Worm (Caenorhabditis elegans) whole organism, L1 larva: Measurements from ENCODE around the gene F41E7.7.
A peak's percentile ranks its signal among the peaks of the same experiment; 100 is the strongest.

Experiments
- aly-2 ChIP-seq: fragments of 150-350 bp; optimal IDR thresholded peaks from 2 replicates; lab custom pipeline; 2014; ENCODE audit warnings: missing biosample characterization, missing genetic modification characterization
- blmp-1 ChIP-seq: fragments of 150-350 bp; optimal IDR thresholded peaks from 2 replicates; lab custom pipeline; 2014; ENCODE audit warnings: missing biosample characterization, missing genetic modification characterization
- ceh-63 ChIP-seq: fragments of 200-800 bp; sonication (Bioruptor generic); optimal IDR thresholded peaks from 2 replicates; lab custom pipeline; 2018; ENCODE audit warnings: mild to moderate bottlenecking, missing genetic modification characterization, missing compliant biosample characterization
- ceh-8 ChIP-seq: fragments of 200-800 bp; sonication (Bioruptor generic); optimal IDR thresholded peaks from 2 replicates; lab custom pipeline; 2018; ENCODE audit warnings: mild to moderate bottlenecking, missing genetic modification characterization, moderate library complexity, missing compliant biosample characterization
- ceh-82 ChIP-seq, 3 experiments: fragments of 150-350 bp in 1 of 3; sonication (generic microtip) in 2 of 3; optimal IDR thresholded peaks; 2 replicates each; lab custom pipeline; 2014 to 2017; ENCODE audit warnings: missing biosample characterization in 3 of 3, missing genetic modification characterization in 3 of 3
- ceh-88 ChIP-seq: fragments of 200-800 bp; sonication (Bioruptor generic); IDR thresholded peaks from 2 replicates; pipeline ENCODE4 v1.3.6; 2022; ENCODE audit warnings: missing genetic modification characterization, missing compliant biosample characterization
- ceh-90 ChIP-seq: sonication (generic microtip); optimal IDR thresholded peaks from 2 replicates; lab custom pipeline; 2016; ENCODE audit warnings: missing genetic modification characterization, missing compliant biosample characterization
- dpl-1 ChIP-seq, 3 experiments: fragments of 150-350 bp in 2 of 3; sonication (generic microtip) in 1 of 3; optimal IDR thresholded peaks; 2 replicates each; lab custom pipeline; 2014 to 2017; ENCODE audit warnings: missing biosample characterization in 3 of 3, missing genetic modification characterization in 3 of 3, missing genetic modification reagents in 3 of 3
- dsc-1 ChIP-seq: sonication (generic microtip); optimal IDR thresholded peaks from 2 replicates; lab custom pipeline; 2016; ENCODE audit warnings: mild to moderate bottlenecking, missing genetic modification characterization, missing compliant biosample characterization
- efl-1 ChIP-seq, 4 experiments: fragments of 150-350 bp; optimal IDR thresholded peaks in 3 of 4; peaks in 1 of 4; 1 replicate in 1 of 4; 2 replicates in 3 of 4; lab custom pipeline; 2014; ENCODE audit warnings: missing biosample characterization in 2 of 4, missing genetic modification characterization in 2 of 4, missing genetic modification reagents in 2 of 4
- efl-3 ChIP-seq: fragments of 200-800 bp; sonication (Bioruptor generic); optimal IDR thresholded peaks from 2 replicates; lab custom pipeline; 2018; ENCODE audit warnings: mild to moderate bottlenecking, missing genetic modification characterization, missing compliant biosample characterization
- egl-13 ChIP-seq: sonication (generic microtip); optimal IDR thresholded peaks from 2 replicates; lab custom pipeline; 2016; ENCODE audit warnings: missing genotype, missing genetic modification reagents, missing genetic modification characterization, missing compliant biosample characterization
- egl-27 ChIP-seq, 2 experiments: fragments of 150-350 bp in 1 of 2; sonication (generic microtip); optimal IDR thresholded peaks; 3 replicates each; lab custom pipeline; 2017 to 2018; ENCODE audit warnings: missing biosample characterization in 2 of 2, missing genetic modification characterization in 2 of 2, missing genetic modification reagents in 2 of 2
- fkh-4 ChIP-seq: sonication (generic microtip); optimal IDR thresholded peaks from 2 replicates; lab custom pipeline; 2016; ENCODE audit warnings: missing compliant biosample characterization, missing genetic modification characterization, borderline replicate concordance
- jun-1 ChIP-seq: fragments of 150-350 bp; optimal IDR thresholded peaks from 2 replicates; lab custom pipeline; 2014; ENCODE audit warnings: missing biosample characterization, missing genetic modification reagents, missing genetic modification characterization
- lin-39 ChIP-seq: fragments of 150-350 bp; optimal IDR thresholded peaks from 2 replicates; lab custom pipeline; 2014; ENCODE audit warnings: missing biosample characterization, missing genetic modification reagents, missing genetic modification characterization
- lsy-2 ChIP-seq, 2 experiments: fragments of 150-350 bp; optimal IDR thresholded peaks; 2 replicates each; lab custom pipeline; 2014; ENCODE audit warnings: missing biosample characterization in 2 of 2, missing genetic modification characterization in 2 of 2
- mdl-1 ChIP-seq, 2 experiments: fragments of 150-350 bp; optimal IDR thresholded peaks; 2 replicates each; lab custom pipeline; 2014 to 2017; ENCODE audit warnings: missing biosample characterization in 2 of 2, missing genetic modification characterization in 2 of 2, inconsistent platforms in 1 of 2
- nhr-19 ChIP-seq: fragments of 200-800 bp; sonication (Bioruptor generic); conservative IDR thresholded peaks from 2 replicates; pipeline ENCODE4 v1.3.6; 2022; ENCODE audit warnings: missing genetic modification characterization, missing compliant biosample characterization
- nhr-237 ChIP-seq: fragments of 150-350 bp; optimal IDR thresholded peaks from 2 replicates; lab custom pipeline; 2014; ENCODE audit warnings: missing biosample characterization, missing genetic modification characterization
- nhr-28 ChIP-seq: fragments of 150-350 bp; optimal IDR thresholded peaks from 2 replicates; lab custom pipeline; 2014; ENCODE audit warnings: missing biosample characterization, missing genetic modification characterization
- nhr-76 ChIP-seq: sonication (generic microtip); optimal IDR thresholded peaks from 2 replicates; lab custom pipeline; 2017; ENCODE audit warnings: missing biosample characterization, missing genetic modification characterization
- nhr-84 ChIP-seq: sonication (generic microtip); optimal IDR thresholded peaks from 2 replicates; lab custom pipeline; 2017; ENCODE audit warnings: missing biosample characterization, missing genetic modification characterization
- nhr-85 ChIP-seq: sonication (generic microtip); peaks from one replicate; lab custom pipeline; 2016; ENCODE audit warnings: missing genetic modification characterization, inconsistent platforms, missing compliant biosample characterization
- nhr-90 ChIP-seq: sonication (generic microtip); optimal IDR thresholded peaks from 2 replicates; lab custom pipeline; 2016; ENCODE audit warnings: mild to moderate bottlenecking, missing genetic modification characterization, missing compliant biosample characterization; ENCODE audit not compliant: poor library complexity
- pax-3 ChIP-seq: fragments of 200-800 bp; sonication (Bioruptor generic); optimal IDR thresholded peaks from 2 replicates; lab custom pipeline; 2018; ENCODE audit warnings: mild to moderate bottlenecking, missing genetic modification characterization, moderate library complexity, missing compliant biosample characterization
- rnt-1 ChIP-seq: sonication (generic microtip); optimal IDR thresholded peaks from 2 replicates; lab custom pipeline; 2016; ENCODE audit warnings: mild to moderate bottlenecking, missing genetic modification characterization, moderate library complexity, missing compliant biosample characterization
- skn-1 ChIP-seq: fragments of 150-350 bp; optimal IDR thresholded peaks from 2 replicates; lab custom pipeline; 2014; ENCODE audit warnings: missing biosample characterization, missing genetic modification characterization
- sup-37 ChIP-seq: fragments of 200-800 bp; sonication (Bioruptor generic); optimal IDR thresholded peaks from 2 replicates; lab custom pipeline; 2018; ENCODE audit warnings: mild to moderate bottlenecking, missing genetic modification characterization, missing compliant biosample characterization
- tlp-1 ChIP-seq: fragments of 150-350 bp; optimal IDR thresholded peaks from 2 replicates; lab custom pipeline; 2014; ENCODE audit warnings: missing biosample characterization, missing genetic modification characterization
- unc-130 ChIP-seq: fragments of 150-350 bp; optimal IDR thresholded peaks from 2 replicates; lab custom pipeline; 2017; ENCODE audit warnings: missing biosample characterization, missing genetic modification characterization, inconsistent platforms
- unc-62 ChIP-seq: fragments of 150-350 bp; optimal IDR thresholded peaks from 2 replicates; lab custom pipeline; 2014; ENCODE audit warnings: missing biosample characterization, missing genetic modification reagents, missing genetic modification characterization
- xbp-1 ChIP-seq: sonication (generic microtip); optimal IDR thresholded peaks from 2 replicates; lab custom pipeline; 2016; ENCODE audit warnings: missing genetic modification characterization, missing compliant biosample characterization
- zag-1 ChIP-seq: fragments of 150-350 bp; optimal IDR thresholded peaks from 2 replicates; lab custom pipeline; 2014; ENCODE audit warnings: missing biosample characterization, missing genetic modification characterization
- ztf-11 ChIP-seq, 2 experiments: sonication (generic microtip); optimal IDR thresholded peaks; 2 replicates each; lab custom pipeline; 2016 to 2017; ENCODE audit warnings: missing genetic modification characterization in 2 of 2, missing biosample characterization in 1 of 2, missing compliant biosample characterization in 1 of 2

F41E7.7 gene

ce11 chrX:10353857-10354256, 46.3 kb downstream of the F41E7.7 start:
- TF ChIP-seq skn-1 (no peak), nhr-28 (tag; lab: Kevin White, UChicago) (no peak), lin-39 (no peak), ceh-88 (GFP tag; lab: Robert Waterston, UW) (no peak), rnt-1 (tag; lab: Kevin White, UChicago) (no peak), ceh-8 (no peak), fkh-4 (no peak), dpl-1 (GFP tag; optimal IDR thresholded peaks at IDR 0.05; lab: Kevin White, UChicago) (no peak), nhr-90 (no peak), ceh-90 (tag; lab: Kevin White, UChicago) (no peak), xbp-1 (tag; lab: Kevin White, UChicago) (no peak), dsc-1 (no peak), unc-62 (GFP tag; lab: Kevin White, UChicago) (no peak), aly-2 (tag; lab: Kevin White, UChicago) (no peak), efl-1 (optimal IDR thresholded peaks at IDR 0.05; lab: Kevin White, UChicago) (no peak), efl-1 (GFP tag; optimal IDR thresholded peaks at IDR 0.05 in 1 of 2; lab: Kevin White, UChicago) (no peak), ztf-11 (tag; optimal IDR thresholded peaks at IDR 0.05; lab: Kevin White, UChicago) (no peak), pax-3 (tag; lab: Kevin White, UChicago) (no peak), tlp-1 (tag; lab: Kevin White, UChicago) (no peak), nhr-85 (tag; lab: Kevin White, UChicago) (no peak), nhr-19 (no peak)

- TF ChIP-seq ceh-82 (tag; optimal IDR thresholded peaks at IDR 0.05; lab: Kevin White, UChicago) (no peak), aly-2 (tag; lab: Kevin White, UChicago) (no peak), nhr-237 (tag; lab: Kevin White, UChicago) (no peak), unc-130 (no peak), egl-27 (tag; optimal IDR thresholded peaks at IDR 0.05; lab: Kevin White, UChicago) (no peak), sup-37 (GFP tag; lab: Kevin White, UChicago) (no peak), blmp-1 (no peak), egl-13 (tag; lab: Kevin White, UChicago) (no peak), jun-1 (tag; lab: Kevin White, UChicago) (no peak), nhr-84 (tag; lab: Kevin White, UChicago) (no peak), mdl-1 (tag; optimal IDR thresholded peaks at IDR 0.05; lab: Kevin White, UChicago) (no peak), ceh-8 (no peak), zag-1 (tag; lab: Kevin White, UChicago) (no peak), ztf-11 (tag; optimal IDR thresholded peaks at IDR 0.05; lab: Kevin White, UChicago) (no peak), nhr-76 (no peak), ceh-90 (tag; lab: Kevin White, UChicago) (no peak), efl-3 (GFP tag; lab: Kevin White, UChicago) (no peak), lsy-2 (tag; optimal IDR thresholded peaks at IDR 0.05; lab: Kevin White, UChicago) (no peak)
Measured at ce11 chrX:10355650-10356049, 48.1 kb downstream of the F41E7.7 start, which contains the start of gene R07E3.7. TSS of gene R07E3.7 (minus strand) at chrX:10355750.

ce11 chrX:10358083-10358482, 50.5 kb downstream of the F41E7.7 start, which contains the start of gene efhc-1:
TSS of gene efhc-1 (plus strand) at chrX:10358383.
- TF ChIP-seq ceh-63 (GFP tag; lab: Kevin White, UChicago), result no peak
- peak; percentile 16 for TF ChIP-seq blmp-1
